Worm (Caenorhabditis elegans) whole organism, young adult: ENCODE measurements around the gene vms-1.

Source experiments
- B0035.1 ChIP-seq: sonication (generic microtip); optimal IDR thresholded peaks from 2 replicates; lab custom pipeline; 2016; ENCODE audit warnings: missing genetic modification characterization, mild to moderate bottlenecking, missing compliant biosample characterization, missing genotype, missing genetic modification reagents
- C17E4.6 ChIP-seq: fragments of 200-800 bp; sonication (Bioruptor generic); IDR thresholded peaks from 2 replicates; pipeline ENCODE4 v1.3.6; 2022; ENCODE audit warnings: missing genetic modification reagents, missing genetic modification characterization, missing compliant biosample characterization
- F10E7.11 ChIP-seq: sonication (generic microtip); optimal IDR thresholded peaks from 2 replicates; lab custom pipeline; 2017; ENCODE audit warnings: mild to moderate bottlenecking, missing genetic modification characterization, moderate library complexity, missing compliant biosample characterization
- F22D6.2 ChIP-seq: sonication (generic microtip); optimal IDR thresholded peaks from 2 replicates; lab custom pipeline; 2016; ENCODE audit warnings: mild to moderate bottlenecking, missing genetic modification characterization, missing compliant biosample characterization
- F39B2.1 ChIP-seq: fragments of 200-800 bp; sonication (Bioruptor generic); IDR thresholded peaks from 2 replicates; pipeline ENCODE4 v1.3.6; 2022; ENCODE audit warnings: missing genetic modification reagents, missing genetic modification characterization, missing compliant biosample characterization
- F52B5.7 ChIP-seq: sonication (generic microtip); optimal IDR thresholded peaks from 2 replicates; lab custom pipeline; 2016; ENCODE audit warnings: mild to moderate bottlenecking, missing genetic modification characterization, missing compliant biosample characterization
- F57C9.4 ChIP-seq: sonication (generic microtip); optimal IDR thresholded peaks from 2 replicates; lab custom pipeline; 2017; ENCODE audit warnings: mild to moderate bottlenecking, missing genetic modification characterization, missing compliant biosample characterization
- K12H6.12 ChIP-seq: fragments of 200-800 bp; sonication (Bioruptor generic); optimal IDR thresholded peaks from 2 replicates; lab custom pipeline; 2018; ENCODE audit warnings: mild to moderate bottlenecking, missing genetic modification characterization, missing compliant biosample characterization
- akir-1 ChIP-seq: fragments of 200-800 bp; sonication (Bioruptor generic); optimal IDR thresholded peaks from 2 replicates; lab custom pipeline; 2018; ENCODE audit warnings: mild to moderate bottlenecking, missing genetic modification characterization, moderate library complexity, missing compliant biosample characterization
- ama-1 ChIP-seq, 3 experiments: fragments of 150-350 bp in 1 of 3; sonication (generic microtip) in 2 of 3; optimal IDR thresholded peaks; 2 replicates each; lab custom pipeline; 2014 to 2018; ENCODE audit warnings: missing biosample characterization in 2 of 3, missing genetic modification characterization in 2 of 3, missing genetic modification reagents in 2 of 3
- atf-7 ChIP-seq: sonication (generic microtip); optimal IDR thresholded peaks from 2 replicates; lab custom pipeline; 2017; ENCODE audit warnings: mild to moderate bottlenecking, missing genetic modification characterization, missing compliant biosample characterization
- bed-1 ChIP-seq: fragments of 200-800 bp; sonication (Bioruptor generic); IDR thresholded peaks from 2 replicates; pipeline ENCODE4 v1.3.6; 2022; ENCODE audit warnings: missing genetic modification reagents, missing genetic modification characterization, missing compliant biosample characterization
- bed-2 ChIP-seq: fragments of 200-800 bp; sonication (Bioruptor generic); IDR thresholded peaks from 2 replicates; pipeline ENCODE4 v1.3.6; 2022; ENCODE audit warnings: missing genetic modification reagents, missing genetic modification characterization, missing compliant biosample characterization
- ceh-100 ChIP-seq: fragments of 200-800 bp; sonication (Bioruptor generic); IDR thresholded peaks from 2 replicates; pipeline ENCODE4 v1.3.6; 2022; ENCODE audit warnings: missing genetic modification reagents, missing genetic modification characterization, missing compliant biosample characterization
- ceh-27 ChIP-seq: fragments of 200-800 bp; sonication (Bioruptor generic); optimal IDR thresholded peaks from 2 replicates; lab custom pipeline; 2018; ENCODE audit warnings: mild to moderate bottlenecking, missing genetic modification characterization, moderate library complexity, missing compliant biosample characterization
- efl-1 ChIP-seq: fragments of 150-350 bp; optimal IDR thresholded peaks from 2 replicates; lab custom pipeline; 2014; ENCODE audit warnings: missing biosample characterization, missing genetic modification reagents, missing genetic modification characterization
- egl-44 ChIP-seq: fragments of 200-800 bp; sonication (Bioruptor generic); IDR thresholded peaks from 2 replicates; pipeline ENCODE4 v1.3.6; 2022; ENCODE audit warnings: missing genetic modification reagents, missing genetic modification characterization, missing compliant biosample characterization
- ekl-4 ChIP-seq: fragments of 200-800 bp; sonication (Bioruptor generic); IDR thresholded peaks from 2 replicates; pipeline ENCODE4 v1.3.6; 2022; ENCODE audit warnings: missing genetic modification reagents, missing genetic modification characterization, missing compliant biosample characterization
- hlh-12 ChIP-seq: sonication (generic microtip); optimal IDR thresholded peaks from 2 replicates; lab custom pipeline; 2016; ENCODE audit warnings: missing genetic modification characterization, missing compliant biosample characterization
- lin-26 ChIP-seq: fragments of 200-800 bp; sonication (Bioruptor generic); IDR thresholded peaks from 2 replicates; pipeline ENCODE4 v1.3.6; 2022; ENCODE audit warnings: missing genetic modification reagents, missing genetic modification characterization, missing compliant biosample characterization
- lir-1 ChIP-seq: fragments of 200-800 bp; sonication (Bioruptor generic); conservative IDR thresholded peaks from 2 replicates; pipeline ENCODE4 v1.3.6; 2022; ENCODE audit warnings: missing genetic modification reagents, missing genetic modification characterization, missing compliant biosample characterization
- lsl-1 ChIP-seq: fragments of 200-800 bp; sonication (Bioruptor generic); optimal IDR thresholded peaks from 2 replicates; lab custom pipeline; 2018; ENCODE audit warnings: mild to moderate bottlenecking, missing genetic modification characterization, moderate library complexity, missing compliant biosample characterization
- madf-3 ChIP-seq: fragments of 200-800 bp; sonication (Bioruptor generic); IDR thresholded peaks from 2 replicates; pipeline ENCODE4 v1.3.6; 2022; ENCODE audit warnings: missing genetic modification reagents, missing genetic modification characterization, missing compliant biosample characterization
- madf-8 ChIP-seq: fragments of 200-800 bp; sonication (Bioruptor generic); conservative IDR thresholded peaks from 2 replicates; pipeline ENCODE4 v1.3.6; 2022; ENCODE audit warnings: missing genetic modification reagents, missing genetic modification characterization, missing compliant biosample characterization
- mcd-1 ChIP-seq: fragments of 200-800 bp; sonication (Bioruptor generic); IDR thresholded peaks from 2 replicates; pipeline ENCODE4 v1.3.6; 2022; ENCODE audit warnings: missing genetic modification reagents, missing genetic modification characterization, missing compliant biosample characterization
- nfya-2 ChIP-seq: fragments of 200-800 bp; sonication (Bioruptor generic); IDR thresholded peaks from 2 replicates; pipeline ENCODE4 v1.3.6; 2022; ENCODE audit warnings: missing genetic modification reagents, missing genetic modification characterization, missing compliant biosample characterization
- nfyb-1 ChIP-seq: fragments of 200-800 bp; sonication (Bioruptor generic); IDR thresholded peaks from 2 replicates; pipeline ENCODE4 v1.3.6; 2022; ENCODE audit warnings: missing genetic modification reagents, missing genetic modification characterization, missing compliant biosample characterization
- nhr-120 ChIP-seq: fragments of 200-800 bp; sonication (Bioruptor generic); IDR thresholded peaks from 2 replicates; pipeline ENCODE4 v1.3.6; 2022; ENCODE audit warnings: missing genetic modification characterization, missing compliant biosample characterization
- nhr-179 ChIP-seq: sonication (generic microtip); optimal IDR thresholded peaks from 2 replicates; lab custom pipeline; 2016; ENCODE audit warnings: mild to moderate bottlenecking, missing genetic modification characterization, missing compliant biosample characterization
- nhr-27 ChIP-seq: fragments of 200-800 bp; sonication (Bioruptor generic); optimal IDR thresholded peaks from 2 replicates; lab custom pipeline; 2018; ENCODE audit warnings: mild to moderate bottlenecking, missing genetic modification characterization, moderate library complexity, missing compliant biosample characterization
- nhr-80 ChIP-seq: sonication (generic microtip); optimal IDR thresholded peaks from 2 replicates; lab custom pipeline; 2016; ENCODE audit warnings: missing genetic modification characterization, missing compliant biosample characterization
- nhr-90 ChIP-seq: sonication (generic microtip); optimal IDR thresholded peaks from 2 replicates; lab custom pipeline; 2016; ENCODE audit warnings: missing genotype, mild to moderate bottlenecking, missing genetic modification characterization, missing compliant biosample characterization
- pbrm-1 ChIP-seq: fragments of 200-800 bp; sonication (Bioruptor generic); IDR thresholded peaks from 2 replicates; pipeline ENCODE4 v1.3.6; 2022; ENCODE audit warnings: missing genetic modification reagents, missing genetic modification characterization, missing compliant biosample characterization
- sdz-38 ChIP-seq: sonication (generic microtip); optimal IDR thresholded peaks from 2 replicates; lab custom pipeline; 2016; ENCODE audit warnings: missing genotype, missing genetic modification characterization, missing compliant biosample characterization
- snpc-1.1 ChIP-seq: sonication (generic microtip); optimal IDR thresholded peaks from 2 replicates; lab custom pipeline; 2017; ENCODE audit warnings: missing genetic modification characterization, mild to moderate bottlenecking, missing compliant biosample characterization, antibody characterized with exemption, moderate library complexity, missing genotype, missing genetic modification reagents; ENCODE audit not compliant: insufficient read depth
- snpc-1.3 ChIP-seq: sonication (generic microtip); optimal IDR thresholded peaks from 2 replicates; lab custom pipeline; 2017; ENCODE audit warnings: missing genetic modification characterization, mild to moderate bottlenecking, missing compliant biosample characterization, antibody characterized with exemption, moderate library complexity, missing genotype, missing genetic modification reagents; ENCODE audit not compliant: insufficient read depth
- snpc-4 ChIP-seq, 5 experiments: fragments of 150-350 bp in 1 of 5; sonication (generic microtip) in 4 of 5; optimal IDR thresholded peaks; 2 replicates each; lab custom pipeline; 2014 to 2018; ENCODE audit warnings: missing genetic modification characterization in 5 of 5, missing biosample characterization in 3 of 5, antibody characterized with exemption in 2 of 5, mild to moderate bottlenecking in 2 of 5, missing compliant biosample characterization in 2 of 5, missing genotype in 2 of 5, moderate library complexity in 2 of 5, missing genetic modification reagents in 1 of 5
- somi-1 ChIP-seq: fragments of 200-800 bp; sonication (Bioruptor generic); optimal IDR thresholded peaks from 2 replicates; lab custom pipeline; 2018; ENCODE audit warnings: mild to moderate bottlenecking, missing genetic modification characterization, missing compliant biosample characterization
- tbp1 ChIP-seq: fragments of 200-800 bp; sonication (Bioruptor generic); optimal IDR thresholded peaks from 2 replicates; lab custom pipeline; 2018; ENCODE audit warnings: mild to moderate bottlenecking, missing genetic modification characterization, missing compliant biosample characterization
- tbx-9 ChIP-seq: sonication (generic microtip); optimal IDR thresholded peaks from 2 replicates; lab custom pipeline; 2016; ENCODE audit warnings: borderline replicate concordance, missing genetic modification characterization, inconsistent platforms, missing compliant biosample characterization
- xnd-1 ChIP-seq: sonication (generic microtip); optimal IDR thresholded peaks from 2 replicates; lab custom pipeline; 2016; ENCODE audit warnings: missing genotype, missing genetic modification reagents, missing genetic modification characterization, missing compliant biosample characterization
- ztf-18 ChIP-seq: sonication (generic microtip); optimal IDR thresholded peaks from 2 replicates; lab custom pipeline; 2016; ENCODE audit warnings: missing genotype, mild to moderate bottlenecking, missing genetic modification characterization, missing compliant biosample characterization
- ztf-22 ChIP-seq: fragments of 200-800 bp; sonication (Bioruptor generic); optimal IDR thresholded peaks from 2 replicates; lab custom pipeline; 2018; ENCODE audit warnings: mild to moderate bottlenecking, missing genetic modification characterization, moderate library complexity, missing compliant biosample characterization
- ztf-3 ChIP-seq: fragments of 200-800 bp; sonication (Bioruptor generic); optimal IDR thresholded peaks from 2 replicates; lab custom pipeline; 2018; ENCODE audit warnings: mild to moderate bottlenecking, missing genetic modification characterization, missing compliant biosample characterization

Gene vms-1

ce11 chrIII:8100960-8101359 is 12.6 kb downstream of the vms-1 start, which contains the start of gene plk-1 (continued):
- no peak for TF ChIP-seq nhr-179 (tag; lab: Kevin White, UChicago)

ce11 chrIII:8105771-8106170 is 17.4 kb downstream of the vms-1 start:
- TF ChIP-seq lin-26 (GFP tag; lab: Robert Waterston, UW) (no peak), nhr-120 (GFP tag; lab: Robert Waterston, UW) (no peak), F10E7.11 (no peak), bed-2 (GFP tag; lab: Robert Waterston, UW) (no peak), atf-7 (tag; lab: Kevin White, UChicago) (no peak), ekl-4 (GFP tag; lab: Robert Waterston, UW) (no peak), egl-44 (GFP tag; lab: Robert Waterston, UW) (no peak), nfyb-1 (GFP tag; lab: Robert Waterston, UW) (no peak), tbx-9 (no peak), nhr-27 (tag; lab: Kevin White, UChicago) (no peak), snpc-1.3 (tag; lab: Kevin White, UChicago) (no peak), xnd-1 (tag; lab: Kevin White, UChicago) (no peak), madf-3 (no peak)

ce11 chrIII:8106476-8106875 is 18.1 kb downstream of the vms-1 start:
- no peak for TF ChIP-seq ztf-22
- TF ChIP-seq snpc-1.1 = no peak
- TF ChIP-seq ceh-100 = no peak; the same call in 1 of the 2 replicates
- no peak for TF ChIP-seq ztf-3 (GFP tag; lab: Kevin White, UChicago)
- no peak for TF ChIP-seq F39B2.1 (GFP tag; lab: Robert Waterston, UW)
- no peak for TF ChIP-seq nfya-2 (GFP tag; lab: Robert Waterston, UW)
- no peak for TF ChIP-seq sdz-38
- TF ChIP-seq efl-1 (GFP tag; lab: Kevin White, UChicago) = no peak
- no peak for TF ChIP-seq akir-1 (GFP tag; lab: Kevin White, UChicago)
- TF ChIP-seq F52B5.7 (tag; lab: Kevin White, UChicago) = peak; percentile 2
- peak; percentile 39; the same call in 1 of the 2 replicates for TF ChIP-seq mcd-1
- TF ChIP-seq F22D6.2 = no peak
- no peak for TF ChIP-seq C17E4.6 (GFP tag; lab: Robert Waterston, UW)
- TF ChIP-seq madf-8 (GFP tag; lab: Robert Waterston, UW) = no peak
- no peak for TF ChIP-seq hlh-12 (tag; lab: Kevin White, UChicago)
- no peak for TF ChIP-seq somi-1 (GFP tag; lab: Kevin White, UChicago)
- TF ChIP-seq nhr-27 (tag; lab: Kevin White, UChicago) = no peak
- peak; percentile 53 for TF ChIP-seq ztf-18 (tag; lab: Kevin White, UChicago)
- TF ChIP-seq lir-1 = no peak
- TF ChIP-seq lsl-1 (GFP tag; lab: Kevin White, UChicago) = peak; percentile 7
- TF ChIP-seq ama-1 (optimal IDR thresholded peaks at IDR 0.05; lab: Kevin White, UChicago) = no peak
- TF ChIP-seq ama-1 (GFP tag; optimal IDR thresholded peaks at IDR 0.05; lab: Kevin White, UChicago) = peak in 1 of 2 experiments; percentile 57
- peak; percentile 95 for TF ChIP-seq tbp1 (GFP tag; lab: Kevin White, UChicago)
- TF ChIP-seq pbrm-1 (GFP tag; lab: Robert Waterston, UW) = 0 out of 2 replicates have a peak, but pooled peaks have one; percentile 38
- no peak for TF ChIP-seq snpc-4 (GFP tag; optimal IDR thresholded peaks at IDR 0.05; lab: Kevin White, UChicago)
- TF ChIP-seq snpc-4 (tag; optimal IDR thresholded peaks at IDR 0.05; lab: Kevin White, UChicago) = peak in 2 of 4 experiments; percentile 38 to 57
- no peak for TF ChIP-seq xnd-1 (tag; lab: Kevin White, UChicago)
- no peak for TF ChIP-seq K12H6.12 (tag; lab: Kevin White, UChicago)
- TF ChIP-seq B0035.1 (tag; lab: Kevin White, UChicago) = no peak
- peak; percentile 27 for TF ChIP-seq nhr-80 (tag; lab: Kevin White, UChicago)
- no peak for TF ChIP-seq snpc-1.3 (tag; lab: Kevin White, UChicago)
- 0 out of 2 replicates have a peak, but pooled peaks have one; percentile 22 for TF ChIP-seq bed-1
- peak; percentile 59 for TF ChIP-seq ceh-27 (GFP tag; lab: Kevin White, UChicago)
- TF ChIP-seq nhr-90 = peak; percentile 67
- TF ChIP-seq F57C9.4 (tag; lab: Kevin White, UChicago) = no peak
